Fruit fly (Drosophila melanogaster) whole organism, adult: Measurements from ENCODE around the gene CG13983.
A peak's percentile ranks its signal among the peaks of the same experiment; 100 is the strongest.

ENCODE experiments used
- CG11617 ChIP-seq: fragments of 200-800 bp; sonication (Bioruptor generic); optimal IDR thresholded peaks from 2 replicates; lab custom pipeline; 2017; ENCODE audit warnings: mild to moderate bottlenecking, missing biosample characterization, missing genetic modification reagents, missing genetic modification characterization
- CG12768 ChIP-seq: fragments of 200-800 bp; sonication (Bioruptor generic); optimal IDR thresholded peaks from 2 replicates; lab custom pipeline; 2017; ENCODE audit warnings: missing biosample characterization, missing genetic modification characterization, mild to moderate bottlenecking, moderate library complexity, missing genetic modification reagents
- CG14711 ChIP-seq: fragments of 200-800 bp; sonication (Bioruptor generic); optimal IDR thresholded peaks from 2 replicates; lab custom pipeline; 2018; ENCODE audit warnings: missing biosample characterization, mild to moderate bottlenecking, missing genetic modification characterization, moderate library complexity
- CG1620 ChIP-seq: fragments of 200-800 bp; sonication (Bioruptor generic); optimal IDR thresholded peaks from 2 replicates; lab custom pipeline; 2016; ENCODE audit warnings: missing biosample characterization, missing genetic modification characterization
- CG33017 ChIP-seq: fragments of 200-800 bp; sonication (Bioruptor generic); optimal IDR thresholded peaks from 2 replicates; lab custom pipeline; 2018; ENCODE audit warnings: missing biosample characterization, mild to moderate bottlenecking, missing genetic modification characterization, moderate library complexity
- CG5204 ChIP-seq: fragments of 200-800 bp; sonication (Bioruptor generic); optimal IDR thresholded peaks from 2 replicates; lab custom pipeline; 2016; ENCODE audit warnings: missing biosample characterization, missing genetic modification characterization
- CG7045 ChIP-seq: fragments of 200-800 bp; sonication (Bioruptor generic); optimal IDR thresholded peaks from 2 replicates; lab custom pipeline; 2017; ENCODE audit warnings: missing biosample characterization, mild to moderate bottlenecking, missing genetic modification characterization
- CG7101 ChIP-seq: fragments of 200-800 bp; sonication (Bioruptor generic); optimal IDR thresholded peaks from 2 replicates; lab custom pipeline; 2018; ENCODE audit warnings: missing biosample characterization, mild to moderate bottlenecking, missing genetic modification characterization, moderate library complexity
- Clk ChIP-seq: fragments of 200-800 bp; sonication (Bioruptor generic); optimal IDR thresholded peaks from 2 replicates; lab custom pipeline; 2017; ENCODE audit warnings: missing biosample characterization, missing genetic modification characterization
- Crg-1 ChIP-seq: fragments of 200-800 bp; sonication (Bioruptor generic); optimal IDR thresholded peaks from 2 replicates; lab custom pipeline; 2016; ENCODE audit warnings: missing biosample characterization, missing genetic modification characterization
- Hr96 ChIP-seq: fragments of 200-800 bp; sonication (Bioruptor generic); optimal IDR thresholded peaks from 2 replicates; lab custom pipeline; 2016; ENCODE audit warnings: missing biosample characterization, missing genetic modification characterization
- Mnt ChIP-seq: fragments of 200-800 bp; sonication (Bioruptor generic); optimal IDR thresholded peaks from 2 replicates; lab custom pipeline; 2016; ENCODE audit warnings: missing biosample characterization, mild to moderate bottlenecking, missing genetic modification characterization
- bab1 ChIP-seq: fragments of 200-800 bp; sonication (Bioruptor generic); optimal IDR thresholded peaks from 3 replicates; lab custom pipeline; 2019; ENCODE audit warnings: missing biosample characterization, mild to moderate bottlenecking, missing genetic modification characterization, moderate library complexity
- cic ChIP-seq: fragments of 200-800 bp; sonication (Bioruptor generic); optimal IDR thresholded peaks from 2 replicates; lab custom pipeline; 2017; ENCODE audit warnings: missing biosample characterization, mild to moderate bottlenecking, missing genetic modification characterization, moderate library complexity
- cnc ChIP-seq, 2 experiments: fragments of >200 bp; optimal IDR thresholded peaks; 2 replicates each; lab custom pipeline; 2017
- kay ChIP-seq: fragments of 200-800 bp; sonication (Bioruptor generic); peaks from one replicate; lab custom pipeline; 2016; ENCODE audit warnings: missing biosample characterization, missing genetic modification characterization, borderline replicate concordance
- ovo ChIP-seq: fragments of 200-800 bp; sonication (Bioruptor generic); optimal IDR thresholded peaks from 2 replicates; lab custom pipeline; 2016; ENCODE audit warnings: missing biosample characterization, missing genetic modification characterization
- pad ChIP-seq: fragments of 200-800 bp; sonication (Bioruptor generic); optimal IDR thresholded peaks from 3 replicates; lab custom pipeline; 2017; ENCODE audit warnings: missing biosample characterization, missing genetic modification characterization, mild to moderate bottlenecking, moderate library complexity, missing genetic modification reagents
- tj ChIP-seq: fragments of 200-800 bp; sonication (Bioruptor generic); optimal IDR thresholded peaks from 3 replicates; lab custom pipeline; 2017; ENCODE audit warnings: missing biosample characterization, mild to moderate bottlenecking, missing genetic modification characterization, moderate library complexity
- toe ChIP-seq: fragments of 200-800 bp; sonication (Bioruptor generic); optimal IDR thresholded peaks from 2 replicates; lab custom pipeline; 2016; ENCODE audit warnings: missing biosample characterization, missing genetic modification characterization

CG13983 gene

dm6 chr2L:6229181-6229755 lies 35.0 kb downstream of the CG13983 start:
- TF ChIP-seq CG33017 (tag; lab: Kevin White, UChicago) (no peak), CG1620 (GFP tag; lab: Kevin White, UChicago) (no peak), ovo (GFP tag; lab: Kevin White, UChicago) (no peak), cic (GFP tag; lab: Kevin White, UChicago) (no peak), CG5204 (GFP tag; lab: Kevin White, UChicago) (no peak), pad (GFP tag; lab: Kevin White, UChicago) (no peak), Crg-1 (GFP tag; lab: Kevin White, UChicago) (no peak), CG7101 (no peak), Clk (no peak), CG12768 (no peak), Hr96 (GFP tag; lab: Kevin White, UChicago) (no peak), toe (no peak), CG14711 (tag; lab: Kevin White, UChicago) (no peak), CG11617 (no peak), bab1 (GFP tag; lab: Kevin White, UChicago) (no peak)

dm6 chr2L:6228532-6228931 lies 35.8 kb downstream of the CG13983 start:
- no peak for TF ChIP-seq Mnt

dm6 chr2L:6224803-6225202 lies 39.5 kb downstream of the CG13983 start, which contains the start of gene Ugt37B1:
Gene Ugt37B1 (plus strand): TSS chr2L:6225048.
- TF ChIP-seq Hr96 (GFP tag; lab: Kevin White, UChicago) (no peak), ovo (GFP tag; lab: Kevin White, UChicago) (no peak), CG14711 (tag; lab: Kevin White, UChicago) (no peak), Mnt (no peak), tj (no peak), cnc (optimal IDR thresholded peaks at IDR 0.05; lab: Kevin White, UChicago) (peak in 1 of 2 experiments; percentile 42), kay (GFP tag; lab: Kevin White, UChicago) (peak; percentile 12), Crg-1 (GFP tag; lab: Kevin White, UChicago) (no peak), cic (GFP tag; lab: Kevin White, UChicago) (no peak), CG33017 (tag; lab: Kevin White, UChicago) (no peak), CG12768 (no peak)

dm6 chr2L:6224202-6224601 lies 40.1 kb downstream of the CG13983 start:
- TF ChIP-seq ovo (GFP tag; lab: Kevin White, UChicago) (no peak), cic (GFP tag; lab: Kevin White, UChicago) (no peak), tj (no peak), kay (GFP tag; lab: Kevin White, UChicago) (no peak), CG7101 (no peak), CG7045 (GFP tag; lab: Kevin White, UChicago) (no peak)

- no peak for TF ChIP-seq Mnt
These were observed 43.3 kb downstream of the CG13983 start for dm6 chr2L:6220966-6221365.

- TF ChIP-seq CG7101, result no peak
- TF ChIP-seq Crg-1 (GFP tag; lab: Kevin White, UChicago), result no peak
- no peak for TF ChIP-seq kay (GFP tag; lab: Kevin White, UChicago)
- TF ChIP-seq CG11617, result no peak
These were observed 45.5 kb downstream of the CG13983 start for dm6 chr2L:6218669-6219406.

dm6 chr2L:6215897-6216296 lies 48.4 kb downstream of the CG13983 start:
- TF ChIP-seq CG5204 (GFP tag; lab: Kevin White, UChicago), result no peak
- TF ChIP-seq CG11617, result no peak
- no peak for TF ChIP-seq CG33017 (tag; lab: Kevin White, UChicago)
- TF ChIP-seq Clk, result no peak
- TF ChIP-seq Hr96 (GFP tag; lab: Kevin White, UChicago), result no peak
- no peak for TF ChIP-seq tj
- no peak for TF ChIP-seq bab1 (GFP tag; lab: Kevin White, UChicago)
- no peak for TF ChIP-seq kay (GFP tag; lab: Kevin White, UChicago)
